Worm (Caenorhabditis elegans) whole organism, mixed stage, embryonic: Measurements from ENCODE around the gene srsx-9.

Experiments
- M03D4.4 ChIP-seq: sonication (generic microtip); optimal IDR thresholded peaks from 2 replicates; lab custom pipeline; 2017; ENCODE audit warnings: mild to moderate bottlenecking, missing genetic modification characterization, missing compliant biosample characterization
- bed-3 ChIP-seq: fragments of 200-800 bp; sonication (Bioruptor generic); optimal IDR thresholded peaks from 3 replicates; lab custom pipeline; 2018; ENCODE audit warnings: mild to moderate bottlenecking, missing genetic modification characterization, moderate library complexity, missing compliant biosample characterization
- blmp-1 ChIP-seq: fragments of 150-350 bp; optimal IDR thresholded peaks from 2 replicates; lab custom pipeline; 2014; ENCODE audit warnings: missing biosample characterization, missing genetic modification characterization
- ceh-39 ChIP-seq: fragments of 150-350 bp; optimal IDR thresholded peaks from 2 replicates; lab custom pipeline; 2014; ENCODE audit warnings: missing biosample characterization, missing genetic modification characterization
- ceh-83 ChIP-seq: fragments of 200-800 bp; sonication (Bioruptor generic); optimal IDR thresholded peaks from 2 replicates; lab custom pipeline; 2018; ENCODE audit warnings: mild to moderate bottlenecking, missing genetic modification characterization, missing compliant biosample characterization
- ces-1 ChIP-seq: fragments of 150-350 bp; optimal IDR thresholded peaks from 2 replicates; lab custom pipeline; 2014; ENCODE audit warnings: missing biosample characterization, missing genetic modification reagents, missing genetic modification characterization
- cnd-1 ChIP-seq: fragments of 200-800 bp; sonication (Bioruptor generic); optimal IDR thresholded peaks from 2 replicates; lab custom pipeline; 2018; ENCODE audit warnings: mild to moderate bottlenecking, missing genetic modification characterization, missing compliant biosample characterization
- drap-1 ChIP-seq: fragments of 200-800 bp; sonication (Bioruptor generic); optimal IDR thresholded peaks from 3 replicates; lab custom pipeline; 2018; ENCODE audit warnings: mild to moderate bottlenecking, missing genetic modification characterization, missing compliant biosample characterization
- elt-1 ChIP-seq: sonication (generic microtip); optimal IDR thresholded peaks from 2 replicates; lab custom pipeline; 2017; ENCODE audit warnings: missing genetic modification characterization, mild to moderate bottlenecking, missing compliant biosample characterization, antibody characterized with exemption, moderate library complexity, borderline replicate concordance; ENCODE audit not compliant: insufficient read depth
- elt-3 ChIP-seq: fragments of 150-350 bp; optimal IDR thresholded peaks from 2 replicates; lab custom pipeline; 2014; ENCODE audit warnings: missing biosample characterization, missing genetic modification characterization
- flh-1 ChIP-seq: fragments of 200-800 bp; sonication (Bioruptor generic); optimal IDR thresholded peaks from 2 replicates; lab custom pipeline; 2018; ENCODE audit warnings: mild to moderate bottlenecking, missing genetic modification characterization, moderate library complexity, missing compliant biosample characterization
- ham-2 ChIP-seq: fragments of 200-800 bp; sonication (Bioruptor generic); optimal IDR thresholded peaks from 2 replicates; lab custom pipeline; 2018; ENCODE audit warnings: mild to moderate bottlenecking, missing genetic modification characterization, missing compliant biosample characterization
- hlh-1 ChIP-seq: fragments of 150-350 bp; optimal IDR thresholded peaks from 2 replicates; lab custom pipeline; 2014; ENCODE audit warnings: missing biosample characterization, missing genetic modification reagents, missing genetic modification characterization
- lin-13 ChIP-seq: fragments of 150-350 bp; optimal IDR thresholded peaks from 2 replicates; lab custom pipeline; 2014; ENCODE audit warnings: missing biosample characterization, missing genetic modification characterization
- lin-32 ChIP-seq: fragments of 200-800 bp; sonication (Bioruptor generic); optimal IDR thresholded peaks from 2 replicates; lab custom pipeline; 2018; ENCODE audit warnings: mild to moderate bottlenecking, missing genetic modification characterization, missing compliant biosample characterization
- lsy-2 ChIP-seq: fragments of 150-350 bp; optimal IDR thresholded peaks from 2 replicates; lab custom pipeline; 2014; ENCODE audit warnings: missing biosample characterization, missing genetic modification characterization
- mab-5 ChIP-seq: fragments of 150-350 bp; optimal IDR thresholded peaks from 2 replicates; lab custom pipeline; 2014; ENCODE audit warnings: missing biosample characterization, missing genetic modification characterization
- mls-2 ChIP-seq: sonication (generic microtip); optimal IDR thresholded peaks from 2 replicates; lab custom pipeline; 2016; ENCODE audit warnings: mild to moderate bottlenecking, missing genetic modification characterization, moderate library complexity, missing compliant biosample characterization
- nhr-12 ChIP-seq: fragments of 150-350 bp; optimal IDR thresholded peaks from 2 replicates; lab custom pipeline; 2014; ENCODE audit warnings: missing biosample characterization, missing genetic modification characterization
- nhr-237 ChIP-seq: fragments of 150-350 bp; optimal IDR thresholded peaks from 2 replicates; lab custom pipeline; 2014; ENCODE audit warnings: missing biosample characterization, missing genetic modification characterization
- nhr-76 ChIP-seq: sonication (generic microtip); optimal IDR thresholded peaks from 2 replicates; lab custom pipeline; 2017; ENCODE audit warnings: missing biosample characterization, missing genetic modification characterization
- pha-4 ChIP-seq: fragments of 150-350 bp; optimal IDR thresholded peaks from 2 replicates; lab custom pipeline; 2018; ENCODE audit warnings: missing biosample characterization, missing genetic modification reagents, missing genetic modification characterization
- snpc-4 ChIP-seq: fragments of 150-350 bp; optimal IDR thresholded peaks from 2 replicates; lab custom pipeline; 2014; ENCODE audit warnings: missing biosample characterization, missing genetic modification characterization
- sptf-1 ChIP-seq: sonication (generic microtip); optimal IDR thresholded peaks from 2 replicates; lab custom pipeline; 2017; ENCODE audit warnings: mild to moderate bottlenecking, missing genetic modification characterization, moderate library complexity, missing compliant biosample characterization
- tbx-8 ChIP-seq: fragments of 200-800 bp; sonication (Bioruptor generic); optimal IDR thresholded peaks from 2 replicates; lab custom pipeline; 2018; ENCODE audit warnings: mild to moderate bottlenecking, missing genetic modification characterization, moderate library complexity, missing compliant biosample characterization
- unc-120 ChIP-seq: sonication (generic microtip); optimal IDR thresholded peaks from 2 replicates; lab custom pipeline; 2017; ENCODE audit warnings: missing genetic modification characterization, missing compliant biosample characterization; ENCODE audit not compliant: poor library complexity, severe bottlenecking
- unc-39 ChIP-seq: fragments of 150-350 bp; optimal IDR thresholded peaks from 2 replicates; lab custom pipeline; 2014; ENCODE audit warnings: missing biosample characterization, missing genetic modification characterization
- unc-62 ChIP-seq: fragments of 150-350 bp; optimal IDR thresholded peaks from 2 replicates; lab custom pipeline; 2014; ENCODE audit warnings: missing biosample characterization, missing genetic modification reagents, missing genetic modification characterization
- zip-8 ChIP-seq: fragments of 150-350 bp; optimal IDR thresholded peaks from 2 replicates; lab custom pipeline; 2014; ENCODE audit warnings: missing biosample characterization, missing genetic modification characterization
- ztf-11 ChIP-seq: fragments of 150-350 bp; optimal IDR thresholded peaks from 2 replicates; lab custom pipeline; 2014; ENCODE audit warnings: missing biosample characterization, missing genetic modification characterization

The srsx-9 gene

ce11 chrV:5000406-5000805 lies 27.6 kb upstream of the srsx-9 start, which contains the start of gene ugt-7:
Gene ugt-7 (minus strand): TSS chrV:5000566.
- TF ChIP-seq nhr-12 (no peak), lin-32 (GFP tag; lab: Kevin White, UChicago) (no peak), unc-120 (tag; lab: Kevin White, UChicago) (no peak), unc-62 (GFP tag; lab: Kevin White, UChicago) (no peak), mls-2 (tag; lab: Kevin White, UChicago) (no peak), blmp-1 (no peak), M03D4.4 (tag; lab: Kevin White, UChicago) (no peak), lsy-2 (tag; lab: Kevin White, UChicago) (no peak), pha-4 (tag; lab: Kevin White, UChicago) (no peak), sptf-1 (tag; lab: Kevin White, UChicago) (no peak), ham-2 (GFP tag; lab: Kevin White, UChicago) (no peak), nhr-76 (no peak), ceh-83 (GFP tag; lab: Kevin White, UChicago) (no peak)

- TF ChIP-seq unc-62 (GFP tag; lab: Kevin White, UChicago) (no peak), mab-5 (no peak), M03D4.4 (tag; lab: Kevin White, UChicago) (no peak), cnd-1 (tag; lab: Kevin White, UChicago) (no peak), unc-120 (tag; lab: Kevin White, UChicago) (no peak), lin-32 (GFP tag; lab: Kevin White, UChicago) (no peak)
These were observed 22.3 kb upstream of the srsx-9 start, which contains the start of gene ncx-9 for ce11 chrV:4995155-4995554. Gene ncx-9 (minus strand): TSS chrV:4995255.

ce11 chrV:4987097-4987496 lies 14.3 kb upstream of the srsx-9 start, which contains the start of gene ncx-8:
Gene ncx-8 (minus strand): TSS chrV:4987197.
- TF ChIP-seq elt-1 (tag; lab: Kevin White, UChicago), result no peak
- no peak for TF ChIP-seq lin-32 (GFP tag; lab: Kevin White, UChicago)
- TF ChIP-seq drap-1, result no peak
- no peak for TF ChIP-seq elt-3 (tag; lab: Kevin White, UChicago)
- TF ChIP-seq pha-4 (tag; lab: Kevin White, UChicago), result no peak
- TF ChIP-seq ces-1 (GFP tag; lab: Kevin White, UChicago), result no peak
- TF ChIP-seq ham-2 (GFP tag; lab: Kevin White, UChicago), result no peak
- no peak for TF ChIP-seq ceh-39 (tag; lab: Kevin White, UChicago)
- no peak for TF ChIP-seq lin-13 (tag; lab: Kevin White, UChicago)
- TF ChIP-seq M03D4.4 (tag; lab: Kevin White, UChicago), result no peak
- no peak for TF ChIP-seq tbx-8 (GFP tag; lab: Kevin White, UChicago)
- no peak for TF ChIP-seq unc-39
- TF ChIP-seq unc-62 (GFP tag; lab: Kevin White, UChicago), result no peak
- TF ChIP-seq bed-3, result no peak
- TF ChIP-seq cnd-1 (tag; lab: Kevin White, UChicago), result no peak
- TF ChIP-seq snpc-4 (tag; lab: Kevin White, UChicago), result no peak

ce11 chrV:4983091-4983490 lies 10.2 kb upstream of the srsx-9 start, which contains the start of gene srsx-13:
Gene srsx-13 (minus strand): TSS chrV:4983191.
- TF ChIP-seq hlh-1 (tag; lab: Kevin White, UChicago) (no peak), elt-1 (tag; lab: Kevin White, UChicago) (no peak), nhr-237 (no peak), ztf-11 (no peak), cnd-1 (tag; lab: Kevin White, UChicago) (no peak), flh-1 (GFP tag; lab: Kevin White, UChicago) (no peak), drap-1 (no peak)

- TF ChIP-seq elt-3 (tag; lab: Kevin White, UChicago) (no peak), ces-1 (GFP tag; lab: Kevin White, UChicago) (no peak)
These were observed 8.0 kb upstream of the srsx-9 start, which contains the start of gene srsx-12 for ce11 chrV:4980873-4981272. Gene srsx-12 (minus strand): TSS chrV:4980973.

- TF ChIP-seq ces-1 (GFP tag; lab: Kevin White, UChicago) (no peak), zip-8 (tag; lab: Kevin White, UChicago) (no peak), tbx-8 (GFP tag; lab: Kevin White, UChicago) (no peak)
- TF ChIP-seq, all 35 proteins: peak for 0
These were observed 7.3 kb upstream of the srsx-9 start for ce11 chrV:4980094-4980493.
